Fruit fly (Drosophila melanogaster) whole organism: ENCODE results near the gene CheB38c.

Experiments used
- CG8478 ChIP-seq: fragments of >200 bp; optimal IDR thresholded peaks from 2 replicates; lab custom pipeline; 2018; ENCODE audit warnings: inconsistent platforms
- Dll ChIP-seq: fragments of >200 bp; optimal IDR thresholded peaks from 2 replicates; lab custom pipeline; 2017
- EcR ChIP-seq, 2 experiments: fragments of >200 bp; optimal IDR thresholded peaks; 2 replicates each; lab custom pipeline; 2017; ENCODE audit warnings: missing biosample characterization in 2 of 2, missing genetic modification characterization in 2 of 2, missing genetic modification reagents in 2 of 2
- pan ChIP-seq: fragments of >200 bp; optimal IDR thresholded peaks from 2 replicates; lab custom pipeline; 2017
- psq ChIP-seq: fragments of >200 bp; optimal IDR thresholded peaks from 2 replicates; lab custom pipeline; 2017
- usp ChIP-seq: fragments of >200 bp; optimal IDR thresholded peaks from 2 replicates; lab custom pipeline; 2017; ENCODE audit warnings: missing biosample characterization, missing genetic modification characterization, mixed read lengths

DNA sequence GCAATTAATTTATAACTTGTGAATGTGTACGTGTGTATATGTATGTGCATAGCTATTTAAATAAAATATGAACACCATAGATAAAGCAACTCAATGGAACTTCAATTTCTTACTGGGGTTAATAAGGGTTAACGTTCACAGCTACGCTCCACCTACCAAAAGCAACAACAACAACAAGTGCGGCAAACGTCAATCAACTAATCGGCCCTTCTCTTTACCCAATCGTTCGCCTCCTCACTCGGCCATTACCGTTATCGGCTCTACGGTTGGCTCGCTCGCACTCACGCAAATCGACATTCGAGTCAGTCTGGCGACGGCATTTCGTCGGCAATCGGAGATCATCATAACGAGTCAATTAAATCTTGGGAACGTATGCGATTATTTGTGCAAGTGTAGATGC is 37.6 kb downstream of the CheB38c start:
- TF ChIP-seq CG8478 (lab: Kevin White, UChicago) (no peak), usp (no peak), EcR (GFP tag; optimal IDR thresholded peaks at IDR 0.05; lab: Kevin White, UChicago) (no peak), Dll (lab: Kevin White, UChicago) (peak; percentile 55), psq (lab: Kevin White, UChicago) (no peak), pan (lab: Kevin White, UChicago) (no peak)
